Worm (Caenorhabditis elegans): ENCODE results near the gene hsp-90.

The hsp-90 gene

ce11 chrV:14650631-14651030 lies 34.1 kb upstream of the hsp-90 start:
- TF ChIP-seq egl-43 (GFP tag; IDR thresholded peaks at IDR 0.05), result no peak

- no peak for TF ChIP-seq F26F4.8 (GFP tag; conservative IDR thresholded peaks at IDR 0.05)
- TF ChIP-seq zip-2 (tag; optimal IDR thresholded peaks at IDR 0.05), result no peak
- TF ChIP-seq Y105C5A.15 (GFP tag; IDR thresholded peaks at IDR 0.05), result no peak
- peak; percentile 20 for TF ChIP-seq nhr-28 (tag; optimal IDR thresholded peaks at IDR 0.05)
- no peak for TF ChIP-seq nhr-111 (GFP tag; optimal IDR thresholded peaks at IDR 0.05)
- TF ChIP-seq hlh-30 (tag; optimal IDR thresholded peaks at IDR 0.05; ENCODE audit: insufficient read depth), result peak; percentile 70
- no peak for TF ChIP-seq aha-1 (tag)
- TF ChIP-seq zip-11 (GFP tag; IDR thresholded peaks at IDR 0.05), result no peak
- no peak for TF ChIP-seq arid-1 (GFP tag; conservative IDR thresholded peaks at IDR 0.05)
- no peak for TF ChIP-seq egl-27 (tag; optimal IDR thresholded peaks at IDR 0.05)
- no peak for TF ChIP-seq dpl-1 (GFP tag; optimal IDR thresholded peaks at IDR 0.05)
- no peak for TF ChIP-seq nhr-102 (tag; optimal IDR thresholded peaks at IDR 0.05)
- TF ChIP-seq Y5F2A.4 (GFP tag; optimal IDR thresholded peaks at IDR 0.05), result no peak
- no peak for TF ChIP-seq nhr-76 (tag; optimal IDR thresholded peaks at IDR 0.05)
- no peak for TF ChIP-seq ceh-20 (GFP tag; IDR thresholded peaks at IDR 0.05)
These were observed 29.0 kb upstream of the hsp-90 start for ce11 chrV:14655689-14656088.

ce11 chrV:14656970-14657369 lies 27.7 kb upstream of the hsp-90 start:
- no peak for TF ChIP-seq Y48G9A.11 (GFP tag; IDR thresholded peaks at IDR 0.05)
- TF ChIP-seq mdl-1 (tag; optimal IDR thresholded peaks at IDR 0.05), result peak in 1 of 2 experiments; percentile 36
- no peak for TF ChIP-seq nhr-237 (tag; optimal IDR thresholded peaks at IDR 0.05)
- TF ChIP-seq nhr-28 (tag; optimal IDR thresholded peaks at IDR 0.05), result peak; percentile 5
- TF ChIP-seq vab-7 (GFP tag; IDR thresholded peaks at IDR 0.05), result no peak
- no peak for TF ChIP-seq lin-29 (GFP tag; IDR thresholded peaks at IDR 0.05)
- TF ChIP-seq pha-4 (GFP tag; IDR thresholded peaks at IDR 0.05), result no peak
- TF ChIP-seq pha-4 (tag; optimal IDR thresholded peaks at IDR 0.05), result no peak
- TF ChIP-seq hlh-30 (tag; optimal IDR thresholded peaks at IDR 0.05; ENCODE audit: insufficient read depth), result peak; percentile 62

- TF ChIP-seq daf-16 (GFP tag; optimal IDR thresholded peaks at IDR 0.05), result no peak
- TF ChIP-seq daf-16 (tag; optimal IDR thresholded peaks at IDR 0.05), result no peak
- TF ChIP-seq php-3 (GFP tag; IDR thresholded peaks at IDR 0.05), result no peak
- no peak for TF ChIP-seq dmd-6 (GFP tag; IDR thresholded peaks at IDR 0.05)
- TF ChIP-seq sdz-12 (GFP tag; optimal IDR thresholded peaks at IDR 0.05), result no peak
- TF ChIP-seq nhr-28 (tag; optimal IDR thresholded peaks at IDR 0.05), result peak; percentile 19
- no peak for TF ChIP-seq unc-62 (GFP tag; optimal IDR thresholded peaks at IDR 0.05 in 1 of 2)
- TF ChIP-seq unc-62 (tag; optimal IDR thresholded peaks at IDR 0.05), result no peak
- TF ChIP-seq Y5F2A.4 (GFP tag; optimal IDR thresholded peaks at IDR 0.05), result no peak
- TF ChIP-seq hlh-30 (tag; optimal IDR thresholded peaks at IDR 0.05; ENCODE audit: insufficient read depth), result peak; percentile 3
- peak; percentile 25 for TF ChIP-seq hlh-11 (tag; optimal IDR thresholded peaks at IDR 0.05)
- no peak for TF ChIP-seq egl-43 (GFP tag; IDR thresholded peaks at IDR 0.05)
- TF ChIP-seq zip-11 (GFP tag; IDR thresholded peaks at IDR 0.05), result no peak
- TF ChIP-seq mxl-3 (GFP tag; optimal IDR thresholded peaks at IDR 0.05), result peak; percentile 36
- no peak for TF ChIP-seq nhr-25 (tag; optimal IDR thresholded peaks at IDR 0.05; ENCODE audit: borderline replicate concordance, insufficient read depth)
- TF ChIP-seq mep-1 (tag; optimal IDR thresholded peaks at IDR 0.05), result no peak
- no peak for TF ChIP-seq dve-1 (tag; optimal IDR thresholded peaks at IDR 0.05; ENCODE audit: insufficient read depth)
- TF ChIP-seq fkh-10 (GFP tag; optimal IDR thresholded peaks at IDR 0.05), result no peak
- TF ChIP-seq lin-13 (GFP tag; optimal IDR thresholded peaks at IDR 0.05), result no peak
- no peak for TF ChIP-seq ama-1 (optimal IDR thresholded peaks at IDR 0.05)
- TF ChIP-seq nhr-48 (tag; optimal IDR thresholded peaks at IDR 0.05), result no peak
- no peak for TF ChIP-seq nhr-111 (GFP tag; optimal IDR thresholded peaks at IDR 0.05)
- TF ChIP-seq ceh-32 (tag; optimal IDR thresholded peaks at IDR 0.05; ENCODE audit: poor library complexity), result no peak
- no peak for TF ChIP-seq dmd-9 (GFP tag; IDR thresholded peaks at IDR 0.05)
- no peak for TF ChIP-seq ZK337.2 (GFP tag; IDR thresholded peaks at IDR 0.05)
- no peak for TF ChIP-seq fos-1 (tag; optimal IDR thresholded peaks at IDR 0.05)
- no peak for TF ChIP-seq ceh-62 (tag; optimal IDR thresholded peaks at IDR 0.05)
- TF ChIP-seq D1046.2 (GFP tag; IDR thresholded peaks at IDR 0.05), result no peak
- no peak for TF ChIP-seq hmg-1.1 (GFP tag; IDR thresholded peaks at IDR 0.05)
- no peak for TF ChIP-seq lin-38 (GFP tag; IDR thresholded peaks at IDR 0.05)
These were observed 26.6 kb upstream of the hsp-90 start, which contains the start of gene slc-25A29 for ce11 chrV:14658131-14658530. TSS of gene slc-25A29 (minus strand) at chrV:14658175.

Measured in whole organism, L4 larva.